Worm (Caenorhabditis elegans) whole organism, L4 larva: ENCODE results near the gene nlp-46.

Experiments
- D1046.2 ChIP-seq: fragments of 200-800 bp; sonication (Bioruptor generic); IDR thresholded peaks from 2 replicates; pipeline ENCODE4 v1.3.6; 2022; ENCODE audit warnings: missing genetic modification characterization, missing compliant biosample characterization
- T20F7.1 ChIP-seq: fragments of 200-800 bp; sonication (Bioruptor generic); optimal IDR thresholded peaks from 2 replicates; lab custom pipeline; 2018; ENCODE audit warnings: mild to moderate bottlenecking, missing genetic modification characterization, missing compliant biosample characterization
- Y48G9A.11 ChIP-seq: fragments of 200-800 bp; sonication (Bioruptor generic); IDR thresholded peaks from 2 replicates; pipeline ENCODE4 v1.3.6; 2022; ENCODE audit warnings: missing genetic modification reagents, missing genetic modification characterization, missing compliant biosample characterization
- aha-1 ChIP-seq: fragments of 150-350 bp; peaks from one replicate; lab custom pipeline; 2014; ENCODE audit warnings: missing biosample characterization, missing genetic modification characterization
- aly-2 ChIP-seq: sonication (generic microtip); optimal IDR thresholded peaks from 2 replicates; lab custom pipeline; 2018; ENCODE audit warnings: missing biosample characterization, missing genetic modification characterization
- ama-1 ChIP-seq: fragments of 150-350 bp; optimal IDR thresholded peaks from 2 replicates; lab custom pipeline; 2014; ENCODE audit warnings: inconsistent platforms, mixed read lengths
- arid-1 ChIP-seq: fragments of 200-800 bp; sonication (Bioruptor generic); conservative IDR thresholded peaks from 2 replicates; pipeline ENCODE4 v1.3.6; 2022; ENCODE audit warnings: missing genetic modification reagents, missing genetic modification characterization, missing compliant biosample characterization
- ceh-20 ChIP-seq: fragments of 200-800 bp; sonication (Bioruptor generic); IDR thresholded peaks from 2 replicates; pipeline ENCODE4 v1.3.6; 2022; ENCODE audit warnings: missing genetic modification reagents, missing genetic modification characterization, missing compliant biosample characterization
- ceh-28 ChIP-seq: fragments of 150-350 bp; optimal IDR thresholded peaks from 2 replicates; lab custom pipeline; 2014; ENCODE audit warnings: missing biosample characterization, missing genetic modification reagents, missing genetic modification characterization
- ceh-62 ChIP-seq: sonication (generic microtip); optimal IDR thresholded peaks from 2 replicates; lab custom pipeline; 2017; ENCODE audit warnings: missing biosample characterization, missing genetic modification characterization
- ceh-82 ChIP-seq: sonication (generic microtip); optimal IDR thresholded peaks from 2 replicates; lab custom pipeline; 2017; ENCODE audit warnings: missing biosample characterization, missing genetic modification characterization
- daf-12 ChIP-seq: fragments of 150-350 bp; optimal IDR thresholded peaks from 2 replicates; lab custom pipeline; 2014; ENCODE audit warnings: missing biosample characterization, missing genetic modification reagents, missing genetic modification characterization
- daf-19 ChIP-seq: fragments of 200-800 bp; sonication (Bioruptor generic); conservative IDR thresholded peaks from 2 replicates; pipeline ENCODE4 v1.3.6; 2022; ENCODE audit warnings: missing genetic modification characterization, missing compliant biosample characterization
- dmd-6 ChIP-seq: fragments of 200-800 bp; sonication (Bioruptor generic); IDR thresholded peaks from 2 replicates; pipeline ENCODE4 v1.3.6; 2022; ENCODE audit warnings: missing genetic modification reagents, missing genetic modification characterization, missing compliant biosample characterization
- dmd-8 ChIP-seq: fragments of 200-800 bp; sonication (Bioruptor generic); IDR thresholded peaks from 2 replicates; pipeline ENCODE4 v1.3.6; 2022; ENCODE audit warnings: missing genetic modification characterization, missing compliant biosample characterization
- dpl-1 ChIP-seq: fragments of 150-350 bp; optimal IDR thresholded peaks from 2 replicates; lab custom pipeline; 2014; ENCODE audit warnings: missing biosample characterization, missing genetic modification reagents, missing genetic modification characterization
- dve-1 ChIP-seq: sonication (generic microtip); optimal IDR thresholded peaks from 2 replicates; lab custom pipeline; 2017; ENCODE audit warnings: antibody characterized with exemption, mild to moderate bottlenecking, missing genetic modification characterization, missing compliant biosample characterization; ENCODE audit not compliant: insufficient read depth
- egl-27 ChIP-seq: sonication (generic microtip); optimal IDR thresholded peaks from 3 replicates; lab custom pipeline; 2017; ENCODE audit warnings: missing biosample characterization, missing genetic modification reagents, missing genetic modification characterization
- gei-8 ChIP-seq: fragments of 200-800 bp; sonication (Bioruptor generic); optimal IDR thresholded peaks from 2 replicates; lab custom pipeline; 2018; ENCODE audit warnings: mild to moderate bottlenecking, missing genetic modification characterization, missing compliant biosample characterization
- hlh-11 ChIP-seq: fragments of 200-800 bp; sonication (Bioruptor generic); optimal IDR thresholded peaks from 2 replicates; lab custom pipeline; 2018; ENCODE audit warnings: mild to moderate bottlenecking, missing genetic modification characterization, missing compliant biosample characterization
- hlh-30 ChIP-seq: sonication (generic microtip); optimal IDR thresholded peaks from 2 replicates; lab custom pipeline; 2017; ENCODE audit warnings: antibody characterized with exemption, mild to moderate bottlenecking, missing genetic modification characterization, missing compliant biosample characterization; ENCODE audit not compliant: insufficient read depth
- hmg-1.1 ChIP-seq: fragments of 200-800 bp; sonication (Bioruptor generic); IDR thresholded peaks from 2 replicates; pipeline ENCODE4 v1.3.6; 2022; ENCODE audit warnings: missing genetic modification reagents, missing genetic modification characterization, missing compliant biosample characterization
- lim-7 ChIP-seq: fragments of 200-800 bp; sonication (Bioruptor generic); IDR thresholded peaks from 2 replicates; pipeline ENCODE4 v1.3.6; 2022; ENCODE audit warnings: missing genetic modification characterization, missing compliant biosample characterization
- lir-3 ChIP-seq: sonication (generic microtip); optimal IDR thresholded peaks from 2 replicates; lab custom pipeline; 2016; ENCODE audit warnings: mild to moderate bottlenecking, missing genetic modification characterization, missing compliant biosample characterization
- lsy-2 ChIP-seq, 2 experiments: fragments of 150-350 bp in 1 of 2; sonication (generic microtip) in 1 of 2; optimal IDR thresholded peaks; 2 replicates each; lab custom pipeline; 2014 to 2017; ENCODE audit warnings: missing biosample characterization in 2 of 2, missing genetic modification characterization in 2 of 2
- mdl-1 ChIP-seq, 2 experiments: fragments of 150-350 bp in 1 of 2; sonication (generic microtip) in 1 of 2; optimal IDR thresholded peaks; 2 replicates each; lab custom pipeline; 2014 to 2017; ENCODE audit warnings: missing biosample characterization in 2 of 2, missing genetic modification characterization in 2 of 2
- mdt-29 ChIP-seq: fragments of 200-800 bp; sonication (Bioruptor generic); IDR thresholded peaks from 2 replicates; pipeline ENCODE4 v1.3.6; 2022; ENCODE audit warnings: missing genetic modification reagents, missing genetic modification characterization, missing compliant biosample characterization
- mxl-3 ChIP-seq: fragments of 200-800 bp; sonication (Bioruptor generic); optimal IDR thresholded peaks from 2 replicates; lab custom pipeline; 2018; ENCODE audit warnings: mild to moderate bottlenecking, missing genetic modification characterization, missing compliant biosample characterization
- nhr-111 ChIP-seq: fragments of 200-800 bp; sonication (Bioruptor generic); optimal IDR thresholded peaks from 2 replicates; lab custom pipeline; 2018; ENCODE audit warnings: mild to moderate bottlenecking, missing genetic modification characterization, missing compliant biosample characterization
- nhr-25 ChIP-seq: sonication (generic microtip); optimal IDR thresholded peaks from 2 replicates; lab custom pipeline; 2017; ENCODE audit warnings: missing genetic modification characterization, mild to moderate bottlenecking, missing compliant biosample characterization, antibody characterized with exemption, moderate library complexity, borderline replicate concordance; ENCODE audit not compliant: insufficient read depth
- nhr-28 ChIP-seq: fragments of 150-350 bp; optimal IDR thresholded peaks from 2 replicates; lab custom pipeline; 2014; ENCODE audit warnings: missing biosample characterization, missing genetic modification characterization
- nhr-41 ChIP-seq: fragments of 200-800 bp; sonication (Bioruptor generic); IDR thresholded peaks from 2 replicates; pipeline ENCODE4 v1.3.6; 2022; ENCODE audit warnings: missing genetic modification reagents, missing genetic modification characterization, missing compliant biosample characterization
- nhr-42 ChIP-seq: fragments of 200-800 bp; sonication (Bioruptor generic); IDR thresholded peaks from 2 replicates; pipeline ENCODE4 v1.3.6; 2022; ENCODE audit warnings: missing genetic modification characterization, missing compliant biosample characterization
- nhr-48 ChIP-seq: sonication (generic microtip); optimal IDR thresholded peaks from 2 replicates; lab custom pipeline; 2016; ENCODE audit warnings: mild to moderate bottlenecking, missing genetic modification characterization, missing compliant biosample characterization
- nhr-6 ChIP-seq: fragments of 150-350 bp; optimal IDR thresholded peaks from 2 replicates; lab custom pipeline; 2014; ENCODE audit warnings: missing biosample characterization, missing genetic modification characterization
- nhr-76 ChIP-seq: fragments of 150-350 bp; optimal IDR thresholded peaks from 2 replicates; lab custom pipeline; 2014; ENCODE audit warnings: missing biosample characterization, missing genetic modification characterization
- spr-1 ChIP-seq: sonication (generic microtip); optimal IDR thresholded peaks from 2 replicates; lab custom pipeline; 2016; ENCODE audit warnings: mild to moderate bottlenecking, missing genetic modification characterization, missing compliant biosample characterization
- unc-130 ChIP-seq: sonication (generic microtip); optimal IDR thresholded peaks from 2 replicates; lab custom pipeline; 2016; ENCODE audit warnings: missing genetic modification reagents, missing genetic modification characterization, missing compliant biosample characterization
- unc-62 ChIP-seq, 3 experiments: fragments of 150-350 bp in 1 of 3; sonication (generic microtip); optimal IDR thresholded peaks in 2 of 3; peaks in 1 of 3; 1 replicate in 1 of 3; 2 replicates in 2 of 3; lab custom pipeline; 2014 to 2017; ENCODE audit warnings: missing biosample characterization in 3 of 3, missing genetic modification characterization in 3 of 3, missing genetic modification reagents in 3 of 3, missing genotype in 1 of 3
- vab-7 ChIP-seq: fragments of 200-800 bp; sonication (Bioruptor generic); IDR thresholded peaks from 2 replicates; pipeline ENCODE4 v1.3.6; 2022; ENCODE audit warnings: missing genetic modification reagents, missing genetic modification characterization, missing compliant biosample characterization
- zag-1 ChIP-seq: fragments of 150-350 bp; optimal IDR thresholded peaks from 2 replicates; lab custom pipeline; 2014; ENCODE audit warnings: missing biosample characterization, missing genetic modification characterization
- zfp-3 ChIP-seq: fragments of 200-800 bp; sonication (Bioruptor generic); conservative IDR thresholded peaks from 2 replicates; pipeline ENCODE4 v1.3.6; 2022; ENCODE audit warnings: missing genetic modification reagents, missing genetic modification characterization, missing compliant biosample characterization
- zip-11 ChIP-seq: fragments of 200-800 bp; sonication (Bioruptor generic); IDR thresholded peaks from 2 replicates; pipeline ENCODE4 v1.3.6; 2022; ENCODE audit warnings: missing genetic modification characterization, missing compliant biosample characterization
- ztf-11 ChIP-seq: fragments of 150-350 bp; optimal IDR thresholded peaks from 2 replicates; lab custom pipeline; 2014; ENCODE audit warnings: missing biosample characterization, missing genetic modification characterization

Gene nlp-46

DNA sequence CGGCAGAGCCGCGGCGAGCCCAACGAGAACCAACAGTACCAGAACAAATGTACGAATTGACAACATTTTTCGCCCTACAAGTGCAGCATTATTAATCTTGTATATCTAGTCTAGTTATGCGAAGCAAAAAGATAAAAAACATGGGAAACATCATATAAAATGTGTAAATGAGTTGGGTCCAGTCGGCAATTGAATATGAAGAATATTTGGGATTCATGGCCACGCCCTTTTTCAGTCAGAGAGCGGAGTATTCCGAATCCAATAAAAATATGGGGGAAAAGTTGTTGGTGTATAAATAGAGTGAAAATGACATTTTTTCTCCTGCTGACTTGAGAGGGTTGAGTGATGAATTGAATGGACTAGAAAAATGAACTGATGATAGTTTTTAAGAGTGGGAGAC lies at the start of gene nlp-46:
Gene nlp-46 (minus strand): TSS at position 101 of the 400 bp plus-strand sequence.
- peak in 1 of 2 experiments; percentile 59 for TF ChIP-seq unc-62 (GFP tag; optimal IDR thresholded peaks at IDR 0.05 in 1 of 2; lab: Kevin White, UChicago)
- TF ChIP-seq unc-62 (tag; optimal IDR thresholded peaks at IDR 0.05; lab: Kevin White, UChicago): no peak
- no peak for TF ChIP-seq unc-130 (GFP tag; lab: Kevin White, UChicago)

DNA sequence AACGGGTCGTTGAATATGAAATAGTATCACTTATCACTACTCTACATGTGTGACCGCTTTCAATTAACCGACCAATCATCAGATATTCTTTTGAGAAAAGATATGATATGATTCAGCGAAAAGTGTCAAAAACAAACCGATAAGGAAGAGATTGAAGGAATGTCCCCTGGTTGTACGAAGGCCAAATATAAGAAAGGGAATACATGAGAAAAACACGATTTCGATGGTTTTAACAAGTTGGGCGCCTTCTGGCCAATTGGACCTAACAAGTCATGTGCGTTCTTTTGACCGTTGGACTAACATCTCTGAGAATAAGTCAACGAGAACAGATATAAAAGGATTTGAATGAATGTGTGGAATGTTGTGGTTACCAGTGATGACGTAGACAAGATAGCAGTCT lies 49.8 kb upstream of the nlp-46 start:
- TF ChIP-seq ceh-28 (tag; lab: Kevin White, UChicago): no peak
- no peak for TF ChIP-seq gei-8 (GFP tag; lab: Kevin White, UChicago)
- TF ChIP-seq mdt-29: no peak
- no peak for TF ChIP-seq mdl-1 (tag; optimal IDR thresholded peaks at IDR 0.05; lab: Kevin White, UChicago)
- TF ChIP-seq nhr-28: peak; percentile 10
- TF ChIP-seq zag-1 (tag; lab: Kevin White, UChicago): no peak
- TF ChIP-seq ceh-62 (tag; lab: Kevin White, UChicago): no peak
- no peak for TF ChIP-seq dmd-8 (GFP tag; lab: Robert Waterston, UW)
- no peak for TF ChIP-seq nhr-41 (GFP tag; lab: Robert Waterston, UW)
- no peak for TF ChIP-seq zip-11 (GFP tag; lab: Robert Waterston, UW)
- peak; percentile 42 for TF ChIP-seq hlh-30 (tag; lab: Kevin White, UChicago)
- TF ChIP-seq nhr-25 (tag; lab: Kevin White, UChicago): peak; percentile 26
- no peak for TF ChIP-seq egl-27
- peak; percentile 50 for TF ChIP-seq ama-1
- TF ChIP-seq aha-1 (tag; lab: Kevin White, UChicago): no peak
- no peak for TF ChIP-seq aly-2 (tag; lab: Kevin White, UChicago)

DNA sequence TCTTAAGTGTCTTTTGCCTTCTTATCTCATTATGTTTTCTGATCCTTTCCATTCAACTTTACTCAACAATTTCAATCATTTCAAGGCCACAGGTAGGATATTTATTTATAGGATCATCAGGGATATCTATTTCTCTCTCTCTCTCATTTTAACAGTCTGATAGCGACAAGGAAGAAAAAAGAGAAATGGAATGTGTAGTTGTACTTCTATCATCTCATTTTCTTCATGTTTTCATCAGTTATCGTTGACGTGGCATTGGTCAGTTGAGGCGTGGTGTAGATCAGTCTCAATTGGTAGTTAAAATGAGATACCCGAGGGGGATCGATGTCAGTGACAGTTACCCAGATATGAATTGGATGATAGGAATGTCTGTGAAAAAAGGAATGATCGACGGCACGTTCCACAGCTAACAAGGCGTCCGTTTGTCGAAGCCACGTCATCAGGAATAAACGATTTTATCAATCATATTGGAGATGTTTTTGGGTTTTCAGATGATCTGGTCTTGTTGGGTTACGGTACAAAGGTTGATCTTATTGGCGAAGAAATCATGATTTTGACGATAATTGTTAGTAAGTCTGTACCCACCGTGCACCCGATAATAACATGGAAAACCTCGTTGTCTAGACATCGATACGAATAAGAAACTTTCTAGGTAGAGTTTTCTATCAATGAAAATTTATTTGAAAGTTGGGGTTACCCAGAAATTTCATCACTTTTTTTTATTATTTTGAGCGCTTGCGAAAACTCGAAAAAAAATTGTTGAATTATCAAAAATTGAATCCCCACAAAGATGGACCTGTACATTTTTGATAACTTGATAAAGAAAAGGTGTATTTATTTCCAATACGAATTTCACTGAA lies 48.3 kb upstream of the nlp-46 start:
- peak; percentile 33 for TF ChIP-seq nhr-48 (tag; lab: Kevin White, UChicago)
- TF ChIP-seq hlh-30 (tag; lab: Kevin White, UChicago): peak; percentile 37
- no peak for TF ChIP-seq ztf-11 (tag; lab: Kevin White, UChicago)
- peak in 1 of 2 experiments; percentile 88 for TF ChIP-seq unc-62 (GFP tag; optimal IDR thresholded peaks at IDR 0.05 in 1 of 2; lab: Kevin White, UChicago)
- no peak for TF ChIP-seq unc-62 (tag; optimal IDR thresholded peaks at IDR 0.05; lab: Kevin White, UChicago)
- no peak for TF ChIP-seq zfp-3 (GFP tag; lab: Robert Waterston, UW)
- TF ChIP-seq hlh-11 (tag; lab: Kevin White, UChicago): peak; percentile 41
- TF ChIP-seq dve-1 (tag; lab: Kevin White, UChicago): peak; percentile 12
- no peak for TF ChIP-seq nhr-42 (GFP tag; lab: Robert Waterston, UW)
- TF ChIP-seq ceh-28 (tag; lab: Kevin White, UChicago): no peak
- no peak for TF ChIP-seq ceh-82
- no peak for TF ChIP-seq nhr-25 (tag; lab: Kevin White, UChicago)
- TF ChIP-seq mdl-1 (tag; optimal IDR thresholded peaks at IDR 0.05; lab: Kevin White, UChicago): peak in 1 of 2 experiments; percentile 70
- TF ChIP-seq zag-1 (tag; lab: Kevin White, UChicago): no peak
- TF ChIP-seq lir-3 (tag; lab: Kevin White, UChicago): no peak
- TF ChIP-seq nhr-28: peak; percentile 90
- TF ChIP-seq gei-8 (GFP tag; lab: Kevin White, UChicago): no peak
- no peak for TF ChIP-seq daf-19 (GFP tag; lab: Robert Waterston, UW)
- TF ChIP-seq dpl-1 (GFP tag; lab: Kevin White, UChicago): no peak
- peak; percentile 46 for TF ChIP-seq nhr-6
- no peak for TF ChIP-seq ceh-20
- TF ChIP-seq Y48G9A.11 (GFP tag; lab: Robert Waterston, UW): no peak
- TF ChIP-seq dmd-6: no peak
- TF ChIP-seq mxl-3: peak; percentile 4
- no peak for TF ChIP-seq vab-7
- TF ChIP-seq nhr-111: no peak
- no peak for TF ChIP-seq T20F7.1 (GFP tag; lab: Kevin White, UChicago)
- peak; percentile 45 for TF ChIP-seq aha-1 (tag; lab: Kevin White, UChicago)
- no peak for TF ChIP-seq D1046.2 (GFP tag; lab: Robert Waterston, UW)
- no peak for TF ChIP-seq spr-1
- TF ChIP-seq daf-12 (tag; lab: Kevin White, UChicago): no peak
- TF ChIP-seq lim-7: no peak
- TF ChIP-seq ama-1: peak; percentile 69
- TF ChIP-seq hmg-1.1 (GFP tag; lab: Robert Waterston, UW): no peak
- no peak for TF ChIP-seq lsy-2 (tag; optimal IDR thresholded peaks at IDR 0.05; lab: Kevin White, UChicago)
- no peak for TF ChIP-seq arid-1 (GFP tag; lab: Robert Waterston, UW)
- no peak for TF ChIP-seq nhr-76
